Worm (Caenorhabditis elegans) whole organism, mixed stage, embryonic: ENCODE data around the gene ceh-91.

Experiments used
- drap-1 ChIP-seq: fragments of 200-800 bp; sonication (Bioruptor generic); optimal IDR thresholded peaks from 3 replicates; lab custom pipeline; 2018; ENCODE audit warnings: mild to moderate bottlenecking, missing genetic modification characterization, missing compliant biosample characterization
- elt-3 ChIP-seq: fragments of 150-350 bp; optimal IDR thresholded peaks from 2 replicates; lab custom pipeline; 2014; ENCODE audit warnings: missing biosample characterization, missing genetic modification characterization
- lin-13 ChIP-seq: fragments of 150-350 bp; optimal IDR thresholded peaks from 2 replicates; lab custom pipeline; 2014; ENCODE audit warnings: missing biosample characterization, missing genetic modification characterization
- mab-5 ChIP-seq: fragments of 150-350 bp; optimal IDR thresholded peaks from 2 replicates; lab custom pipeline; 2014; ENCODE audit warnings: missing biosample characterization, missing genetic modification characterization
- mep-1 ChIP-seq: fragments of 150-350 bp; optimal IDR thresholded peaks from 2 replicates; lab custom pipeline; 2017; ENCODE audit warnings: missing biosample characterization, missing genetic modification reagents, missing genetic modification characterization, inconsistent platforms
- mls-2 ChIP-seq: sonication (generic microtip); optimal IDR thresholded peaks from 2 replicates; lab custom pipeline; 2016; ENCODE audit warnings: mild to moderate bottlenecking, missing genetic modification characterization, moderate library complexity, missing compliant biosample characterization
- nhr-237 ChIP-seq: fragments of 150-350 bp; optimal IDR thresholded peaks from 2 replicates; lab custom pipeline; 2014; ENCODE audit warnings: missing biosample characterization, missing genetic modification characterization
- nhr-28 ChIP-seq: fragments of 150-350 bp; optimal IDR thresholded peaks from 2 replicates; lab custom pipeline; 2014; ENCODE audit warnings: missing biosample characterization, missing genetic modification characterization
- nhr-76 ChIP-seq: sonication (generic microtip); optimal IDR thresholded peaks from 2 replicates; lab custom pipeline; 2017; ENCODE audit warnings: missing biosample characterization, missing genetic modification characterization
- snpc-4 ChIP-seq: fragments of 150-350 bp; optimal IDR thresholded peaks from 2 replicates; lab custom pipeline; 2014; ENCODE audit warnings: missing biosample characterization, missing genetic modification characterization
- tbx-8 ChIP-seq: fragments of 200-800 bp; sonication (Bioruptor generic); optimal IDR thresholded peaks from 2 replicates; lab custom pipeline; 2018; ENCODE audit warnings: mild to moderate bottlenecking, missing genetic modification characterization, moderate library complexity, missing compliant biosample characterization
- unc-39 ChIP-seq: fragments of 150-350 bp; optimal IDR thresholded peaks from 2 replicates; lab custom pipeline; 2014; ENCODE audit warnings: missing biosample characterization, missing genetic modification characterization
- unc-62 ChIP-seq: fragments of 150-350 bp; optimal IDR thresholded peaks from 2 replicates; lab custom pipeline; 2014; ENCODE audit warnings: missing biosample characterization, missing genetic modification reagents, missing genetic modification characterization
- ztf-11 ChIP-seq: fragments of 150-350 bp; optimal IDR thresholded peaks from 2 replicates; lab custom pipeline; 2014; ENCODE audit warnings: missing biosample characterization, missing genetic modification characterization

- no peak for TF ChIP-seq drap-1 (GFP tag; lab: Kevin White, UChicago)
- no peak for TF ChIP-seq nhr-237 (tag; lab: Kevin White, UChicago)
- no peak for TF ChIP-seq snpc-4
- TF ChIP-seq tbx-8 (GFP tag; lab: Kevin White, UChicago): no peak
- TF ChIP-seq nhr-28 (tag; lab: Kevin White, UChicago): no peak
- TF ChIP-seq unc-39 (tag; lab: Kevin White, UChicago): no peak
- TF ChIP-seq unc-62 (GFP tag; lab: Kevin White, UChicago): no peak
- no peak for TF ChIP-seq nhr-76
- TF ChIP-seq lin-13 (tag; lab: Kevin White, UChicago): no peak
- TF ChIP-seq mls-2: no peak
- no peak for TF ChIP-seq ztf-11 (tag; lab: Kevin White, UChicago)
- no peak for TF ChIP-seq mab-5 (tag; lab: Kevin White, UChicago)
- TF ChIP-seq mep-1 (tag; lab: Kevin White, UChicago): no peak
- TF ChIP-seq elt-3: no peak
Observed at ce11 chrIII:11616446-11616845, at the start of gene ceh-91.
